Fruit fly (Drosophila melanogaster) whole organism, adult: Measurements from ENCODE around the gene CG9316.

Source experiments
- CG14711 ChIP-seq: fragments of 200-800 bp; sonication (Bioruptor generic); optimal IDR thresholded peaks from 2 replicates; lab custom pipeline; 2018; ENCODE audit warnings: missing biosample characterization, mild to moderate bottlenecking, missing genetic modification characterization, moderate library complexity
- CG7045 ChIP-seq: fragments of 200-800 bp; sonication (Bioruptor generic); optimal IDR thresholded peaks from 2 replicates; lab custom pipeline; 2017; ENCODE audit warnings: missing biosample characterization, mild to moderate bottlenecking, missing genetic modification characterization
- CG7101 ChIP-seq: fragments of 200-800 bp; sonication (Bioruptor generic); optimal IDR thresholded peaks from 2 replicates; lab custom pipeline; 2018; ENCODE audit warnings: missing biosample characterization, mild to moderate bottlenecking, missing genetic modification characterization, moderate library complexity
- Mnt ChIP-seq: fragments of 200-800 bp; sonication (Bioruptor generic); optimal IDR thresholded peaks from 2 replicates; lab custom pipeline; 2016; ENCODE audit warnings: missing biosample characterization, mild to moderate bottlenecking, missing genetic modification characterization
- bab1 ChIP-seq: fragments of 200-800 bp; sonication (Bioruptor generic); optimal IDR thresholded peaks from 3 replicates; lab custom pipeline; 2019; ENCODE audit warnings: missing biosample characterization, mild to moderate bottlenecking, missing genetic modification characterization, moderate library complexity
- pad ChIP-seq: fragments of 200-800 bp; sonication (Bioruptor generic); optimal IDR thresholded peaks from 3 replicates; lab custom pipeline; 2017; ENCODE audit warnings: missing biosample characterization, missing genetic modification characterization, mild to moderate bottlenecking, moderate library complexity, missing genetic modification reagents
- tj ChIP-seq: fragments of 200-800 bp; sonication (Bioruptor generic); optimal IDR thresholded peaks from 3 replicates; lab custom pipeline; 2017; ENCODE audit warnings: missing biosample characterization, mild to moderate bottlenecking, missing genetic modification characterization, moderate library complexity
- toe ChIP-seq: fragments of 200-800 bp; sonication (Bioruptor generic); optimal IDR thresholded peaks from 2 replicates; lab custom pipeline; 2016; ENCODE audit warnings: missing biosample characterization, missing genetic modification characterization

dm6 chr2L:20775941-20776340 lies 49.6 kb upstream of the CG9316 start:
- TF ChIP-seq toe (GFP tag; lab: Kevin White, UChicago) = no peak
- no peak for TF ChIP-seq pad (GFP tag; lab: Kevin White, UChicago)
- no peak for TF ChIP-seq Mnt (GFP tag; lab: Kevin White, UChicago)
- TF ChIP-seq bab1 (GFP tag; lab: Kevin White, UChicago) = no peak
- no peak for TF ChIP-seq CG7045 (GFP tag; lab: Kevin White, UChicago)
- TF ChIP-seq CG7101 = no peak
- TF ChIP-seq CG14711 (tag; lab: Kevin White, UChicago) = no peak
- no peak for TF ChIP-seq tj (GFP tag; lab: Kevin White, UChicago)
